Fruit fly (Drosophila melanogaster) whole organism, embryonic: Measurements from ENCODE around the gene Zip88E.

Experiments used
- Atf3 ChIP-seq: fragments of 200-800 bp; sonication (Bioruptor generic); optimal IDR thresholded peaks from 3 replicates; lab custom pipeline; 2016; ENCODE audit warnings: missing biosample characterization, missing genetic modification characterization
- BtbVII ChIP-seq: fragments of 200-800 bp; sonication (Bioruptor generic); optimal IDR thresholded peaks from 3 replicates; lab custom pipeline; 2017; ENCODE audit warnings: missing biosample characterization, mild to moderate bottlenecking, missing genetic modification characterization
- CG10267 ChIP-seq: fragments of 200-800 bp; sonication (Bioruptor generic); optimal IDR thresholded peaks from 2 replicates; lab custom pipeline; 2018; ENCODE audit warnings: missing biosample characterization, mild to moderate bottlenecking, missing genetic modification characterization, moderate library complexity
- CG12104 ChIP-seq: fragments of 200-800 bp; sonication (Bioruptor generic); optimal IDR thresholded peaks from 3 replicates; lab custom pipeline; 2016; ENCODE audit warnings: missing biosample characterization, missing genetic modification characterization
- CG1233 ChIP-seq: fragments of 200-800 bp; sonication (Bioruptor generic); optimal IDR thresholded peaks from 4 replicates; lab custom pipeline; 2018; ENCODE audit warnings: missing biosample characterization, mild to moderate bottlenecking, missing genetic modification characterization
- CG15073 ChIP-seq: fragments of 200-800 bp; sonication (Bioruptor generic); optimal IDR thresholded peaks from 2 replicates; lab custom pipeline; 2016; ENCODE audit warnings: missing biosample characterization, missing genetic modification characterization
- CG1603 ChIP-seq: fragments of 200-800 bp; sonication (Bioruptor generic); optimal IDR thresholded peaks from 2 replicates; lab custom pipeline; 2019; ENCODE audit warnings: missing biosample characterization, mild to moderate bottlenecking, missing genetic modification characterization, moderate library complexity
- CG17385 ChIP-seq: fragments of 200-800 bp; sonication (Bioruptor generic); optimal IDR thresholded peaks from 3 replicates; lab custom pipeline; 2018; ENCODE audit warnings: missing biosample characterization, mild to moderate bottlenecking, missing genetic modification characterization
- CG18619 ChIP-seq: fragments of 200-800 bp; sonication (Bioruptor generic); optimal IDR thresholded peaks from 3 replicates; lab custom pipeline; 2017; ENCODE audit warnings: missing biosample characterization, mild to moderate bottlenecking, missing genetic modification characterization
- CG31388 ChIP-seq: fragments of 200-800 bp; sonication (Bioruptor generic); optimal IDR thresholded peaks from 2 replicates; lab custom pipeline; 2016; ENCODE audit warnings: missing biosample characterization, missing genetic modification characterization
- CG34376 ChIP-seq: fragments of 200-800 bp; sonication (Bioruptor generic); optimal IDR thresholded peaks from 2 replicates; lab custom pipeline; 2018; ENCODE audit warnings: missing biosample characterization, mild to moderate bottlenecking, missing genetic modification characterization
- CG7928 ChIP-seq: fragments of 200-800 bp; sonication (Bioruptor generic); optimal IDR thresholded peaks from 2 replicates; lab custom pipeline; 2017; ENCODE audit warnings: missing biosample characterization, mild to moderate bottlenecking, missing genetic modification characterization
- CHES-1-like ChIP-seq: fragments of 200-800 bp; sonication (Bioruptor generic); optimal IDR thresholded peaks from 2 replicates; lab custom pipeline; 2016; ENCODE audit warnings: missing biosample characterization, missing genetic modification characterization
- D ChIP-seq, 2 experiments: fragments of 200-800 bp in 1 of 2; fragments of >200 bp in 1 of 2; sonication (Bioruptor generic) in 1 of 2; optimal IDR thresholded peaks; 2 replicates in 1 of 2; 3 replicates in 1 of 2; lab custom pipeline; 2017; ENCODE audit warnings: mild to moderate bottlenecking in 1 of 2, missing biosample characterization in 1 of 2, missing genetic modification characterization in 1 of 2, missing genetic modification reagents in 1 of 2
- Dref ChIP-seq: fragments of 200-800 bp; sonication (Bioruptor generic); IDR thresholded peaks from 2 replicates; pipeline ENCODE4 v1.3.6; 2022; ENCODE audit warnings: missing biosample characterization, missing genetic modification characterization
- Fer1 ChIP-seq: fragments of 200-800 bp; sonication (Bioruptor generic); optimal IDR thresholded peaks from 2 replicates; lab custom pipeline; 2017; ENCODE audit warnings: missing biosample characterization, mild to moderate bottlenecking, missing genetic modification characterization
- MTF-1 ChIP-seq: fragments of 200-800 bp; sonication (Bioruptor generic); optimal IDR thresholded peaks from 2 replicates; lab custom pipeline; 2018; ENCODE audit warnings: missing biosample characterization, mild to moderate bottlenecking, missing genetic modification characterization, borderline replicate concordance
- NC2α ChIP-seq: fragments of 200-800 bp; sonication (Bioruptor generic); optimal IDR thresholded peaks from 2 replicates; lab custom pipeline; 2016; ENCODE audit warnings: missing biosample characterization, missing genetic modification characterization
- Neu2 ChIP-seq: fragments of 200-800 bp; sonication (Bioruptor generic); optimal IDR thresholded peaks from 3 replicates; lab custom pipeline; 2016; ENCODE audit warnings: missing biosample characterization, missing genetic modification characterization, borderline replicate concordance
- Nf-YB ChIP-seq: fragments of 200-800 bp; sonication (Bioruptor generic); optimal IDR thresholded peaks from 3 replicates; lab custom pipeline; 2019; ENCODE audit warnings: missing biosample characterization, mild to moderate bottlenecking, missing genetic modification characterization, moderate library complexity
- Opbp ChIP-seq: fragments of 200-800 bp; sonication (Bioruptor generic); IDR thresholded peaks from 3 replicates; pipeline ENCODE4 v1.3.6; 2022; ENCODE audit warnings: missing biosample characterization, missing genetic modification characterization; ENCODE audit not compliant: partially characterized antibody
- Ptx1 ChIP-seq: fragments of 200-800 bp; sonication (Bioruptor generic); IDR thresholded peaks from 2 replicates; pipeline ENCODE4 v1.3.6; 2022; ENCODE audit warnings: missing biosample characterization, missing genetic modification characterization
- Six4 ChIP-seq: fragments of 200-800 bp; sonication (Bioruptor generic); optimal IDR thresholded peaks from 2 replicates; lab custom pipeline; 2016; ENCODE audit warnings: missing biosample characterization, missing genetic modification characterization
- Sry-β ChIP-seq: fragments of 200-800 bp; sonication (Bioruptor generic); optimal IDR thresholded peaks from 2 replicates; lab custom pipeline; 2018; ENCODE audit warnings: missing biosample characterization, mild to moderate bottlenecking, missing genetic modification characterization, moderate library complexity
- Taf1 ChIP-seq: fragments of 200-800 bp; sonication (Bioruptor generic); IDR thresholded peaks from 2 replicates; pipeline ENCODE4 v1.3.6; 2022; ENCODE audit warnings: missing biosample characterization, missing genetic modification characterization
- abd-A ChIP-seq: fragments of 200-800 bp; sonication (Bioruptor generic); optimal IDR thresholded peaks from 3 replicates; lab custom pipeline; 2019; ENCODE audit warnings: missing biosample characterization, mild to moderate bottlenecking, missing genetic modification characterization, moderate library complexity
- ash1 ChIP-seq: fragments of 200-800 bp; sonication (Bioruptor generic); optimal IDR thresholded peaks from 2 replicates; lab custom pipeline; 2018; ENCODE audit warnings: missing biosample characterization, mild to moderate bottlenecking, missing genetic modification characterization
- ato ChIP-seq: fragments of 200-800 bp; sonication (Bioruptor generic); IDR thresholded peaks from 2 replicates; pipeline ENCODE4 v1.3.6; 2022; ENCODE audit warnings: missing biosample characterization, missing genetic modification characterization; ENCODE audit not compliant: partially characterized antibody
- bsh ChIP-seq, 2 experiments: fragments of 200-800 bp; sonication (Bioruptor generic); optimal IDR thresholded peaks; 2 replicates each; lab custom pipeline; 2017 to 2018; ENCODE audit warnings: mild to moderate bottlenecking in 2 of 2, missing biosample characterization in 2 of 2, missing genetic modification characterization in 2 of 2, moderate library complexity in 1 of 2
- cg ChIP-seq: fragments of 200-800 bp; sonication (Bioruptor generic); optimal IDR thresholded peaks from 3 replicates; lab custom pipeline; 2019; ENCODE audit warnings: missing biosample characterization, mild to moderate bottlenecking, missing genetic modification characterization, moderate library complexity
- dpn ChIP-seq, 2 experiments: fragments of 200-800 bp; sonication (Bioruptor generic); optimal IDR thresholded peaks; 3 replicates each; lab custom pipeline; 2016; ENCODE audit warnings: missing biosample characterization in 2 of 2, missing genetic modification characterization in 2 of 2
- eve ChIP-seq, 2 experiments: fragments of >200 bp; optimal IDR thresholded peaks; 2 replicates each; lab custom pipeline; 2017; ENCODE audit warnings: missing biosample characterization in 2 of 2, missing genetic modification characterization in 2 of 2
- exex ChIP-seq: fragments of 200-800 bp; sonication (Bioruptor generic); optimal IDR thresholded peaks from 4 replicates; lab custom pipeline; 2018; ENCODE audit warnings: missing biosample characterization, mild to moderate bottlenecking, missing genetic modification characterization, moderate library complexity
- fu2 ChIP-seq: fragments of 200-800 bp; sonication (Bioruptor generic); optimal IDR thresholded peaks from 2 replicates; lab custom pipeline; 2016; ENCODE audit warnings: missing biosample characterization, missing genetic modification characterization
- gem ChIP-seq: fragments of 200-800 bp; sonication (Bioruptor generic); optimal IDR thresholded peaks from 2 replicates; lab custom pipeline; 2019; ENCODE audit warnings: missing biosample characterization, mild to moderate bottlenecking, missing genetic modification characterization, moderate library complexity
- gro ChIP-seq: fragments of 200-800 bp; sonication (Bioruptor generic); optimal IDR thresholded peaks from 2 replicates; lab custom pipeline; 2016; ENCODE audit warnings: missing biosample characterization, missing genetic modification characterization
- hb ChIP-seq: fragments of 200-800 bp; sonication (Bioruptor generic); IDR thresholded peaks from 3 replicates; pipeline ENCODE4 v1.3.6; 2022; ENCODE audit warnings: missing biosample characterization, missing genetic modification characterization; ENCODE audit not compliant: partially characterized antibody
- ken ChIP-seq: fragments of 200-800 bp; sonication (Bioruptor generic); IDR thresholded peaks from 3 replicates; pipeline ENCODE4 v1.3.6; 2022; ENCODE audit warnings: missing biosample characterization, missing genetic modification characterization
- nerfin-2 ChIP-seq: fragments of 200-800 bp; sonication (Bioruptor generic); IDR thresholded peaks from 2 replicates; pipeline ENCODE4 v1.3.6; 2022; ENCODE audit warnings: missing biosample characterization, missing genetic modification characterization; ENCODE audit not compliant: partially characterized antibody
- nmo ChIP-seq: fragments of 200-800 bp; sonication (Bioruptor generic); optimal IDR thresholded peaks from 2 replicates; lab custom pipeline; 2018; ENCODE audit warnings: missing biosample characterization, mild to moderate bottlenecking, missing genetic modification characterization, moderate library complexity
- pho ChIP-seq: fragments of 200-800 bp; sonication (Bioruptor generic); optimal IDR thresholded peaks from 2 replicates; lab custom pipeline; 2016; ENCODE audit warnings: missing biosample characterization, missing genetic modification characterization
- phol ChIP-seq: fragments of 200-800 bp; sonication (Bioruptor generic); optimal IDR thresholded peaks from 3 replicates; lab custom pipeline; 2018; ENCODE audit warnings: missing biosample characterization, mild to moderate bottlenecking, missing genetic modification characterization, moderate library complexity
- pros ChIP-seq: fragments of 200-800 bp; sonication (Bioruptor generic); optimal IDR thresholded peaks from 3 replicates; lab custom pipeline; 2019; ENCODE audit warnings: missing biosample characterization, mild to moderate bottlenecking, missing genetic modification characterization, moderate library complexity
- sd ChIP-seq: fragments of 200-800 bp; sonication (Bioruptor generic); optimal IDR thresholded peaks from 3 replicates; lab custom pipeline; 2018; ENCODE audit warnings: missing biosample characterization, mild to moderate bottlenecking, missing genetic modification characterization, moderate library complexity
- sima ChIP-seq: fragments of 200-800 bp; sonication (Bioruptor generic); optimal IDR thresholded peaks from 2 replicates; lab custom pipeline; 2016; ENCODE audit warnings: missing biosample characterization, missing genetic modification characterization
- toy ChIP-seq: fragments of 200-800 bp; sonication (Bioruptor generic); IDR thresholded peaks from 2 replicates; pipeline ENCODE4 v1.3.6; 2022; ENCODE audit warnings: missing biosample characterization, missing genetic modification characterization
- zen2 ChIP-seq: fragments of 200-800 bp; sonication (Bioruptor generic); IDR thresholded peaks from 3 replicates; pipeline ENCODE4 v1.3.6; 2022; ENCODE audit warnings: missing biosample characterization, missing genetic modification characterization; ENCODE audit not compliant: partially characterized antibody

Gene Zip88E

DNA sequence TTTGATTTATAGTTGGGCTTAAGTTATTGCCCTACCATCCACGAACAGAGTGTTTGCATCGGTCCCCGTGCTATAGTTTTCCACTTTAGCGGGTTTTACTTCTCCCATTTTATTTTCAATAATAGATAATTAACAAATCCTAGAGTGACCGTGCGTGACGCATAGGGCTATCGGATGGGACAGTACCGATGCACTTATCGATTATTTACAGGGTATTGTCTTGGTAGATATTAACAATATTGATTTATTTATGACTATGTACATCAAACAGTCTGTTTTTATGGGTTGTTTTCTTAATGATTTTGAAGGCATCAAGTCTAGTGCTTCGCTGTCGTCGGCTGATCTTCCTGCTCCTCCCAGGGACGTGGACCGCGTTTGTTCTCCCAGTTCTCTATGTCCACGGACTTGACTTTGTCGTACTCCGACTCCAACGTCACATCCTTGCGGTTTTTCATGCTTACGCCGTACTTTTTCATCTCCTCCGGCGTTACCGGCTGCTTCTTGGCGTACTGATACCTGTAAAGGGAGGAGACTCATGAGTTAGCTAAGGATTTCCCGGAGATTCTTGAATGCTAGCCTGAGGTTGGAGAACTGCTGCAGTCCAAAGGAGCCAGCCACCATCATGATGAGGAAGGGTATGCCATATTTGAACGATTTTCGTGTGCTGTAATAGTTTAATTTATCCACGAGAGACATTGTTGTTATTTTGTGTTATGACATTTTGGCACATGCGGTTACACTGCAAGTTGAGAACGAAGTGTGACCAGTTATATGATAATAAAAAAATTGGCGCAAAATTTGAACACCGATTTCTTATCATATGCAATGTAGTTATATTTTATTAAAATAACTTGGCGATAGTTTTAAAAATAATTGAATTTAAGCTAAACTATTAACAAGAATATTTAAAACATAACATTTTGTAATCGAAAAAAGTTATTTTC lies 9.7 kb downstream of the Zip88E start, which contains the start of the genes MRG15 and Tm1 (continued):
- TF ChIP-seq CG12104 (no peak), MTF-1 (GFP tag; lab: Kevin White, UChicago) (no peak), CG1233 (GFP tag; lab: Kevin White, UChicago) (no peak), CG10267 (tag; lab: Kevin White, UChicago) (no peak), sima (GFP tag; lab: Kevin White, UChicago) (no peak), nerfin-2 (GFP tag; lab: Robert Waterston, UW) (peak; percentile 67), nmo (peak; percentile 9), cg (GFP tag; lab: Kevin White, UChicago) (no peak), Dref (peak; percentile 77), ato (GFP tag; lab: Robert Waterston, UW) (peak; percentile 56), abd-A (no peak), dpn (GFP tag; optimal IDR thresholded peaks at IDR 0.05; lab: Kevin White, UChicago) (peak; percentile 0 to 22), sd (tag; lab: Kevin White, UChicago) (no peak), zen2 (GFP tag; lab: Robert Waterston, UW) (peak; percentile 63; the same call in 1 of the 3 replicates), Fer1 (GFP tag; lab: Kevin White, UChicago) (peak; percentile 2), bsh (GFP tag; optimal IDR thresholded peaks at IDR 0.05; lab: Kevin White, UChicago) (no peak), pros (GFP tag; lab: Kevin White, UChicago) (no peak), pho (GFP tag; lab: Kevin White, UChicago) (no peak), Ptx1 (GFP tag; lab: Robert Waterston, UW) (no peak), exex (peak; percentile 45), NC2α (GFP tag; lab: Kevin White, UChicago) (no peak), Atf3 (GFP tag; lab: Kevin White, UChicago) (no peak), ken (GFP tag; lab: Robert Waterston, UW) (no peak), gem (tag; lab: Kevin White, UChicago) (no peak), toy (GFP tag; lab: Robert Waterston, UW) (no peak), Nf-YB (GFP tag; lab: Kevin White, UChicago) (no peak), ash1 (GFP tag; lab: Kevin White, UChicago) (no peak), phol (tag; lab: Kevin White, UChicago) (peak; percentile 45), CG15073 (GFP tag; lab: Kevin White, UChicago) (no peak), Six4 (no peak), D (optimal IDR thresholded peaks at IDR 0.05; lab: Kevin White, UChicago) (no peak), D (GFP tag; optimal IDR thresholded peaks at IDR 0.05; lab: Kevin White, UChicago) (no peak), CG1603 (tag; lab: Kevin White, UChicago) (peak; percentile 55), eve (GFP tag; optimal IDR thresholded peaks at IDR 0.05; lab: Kevin White, UChicago) (no peak), CG7928 (GFP tag; lab: Kevin White, UChicago) (no peak), Neu2 (no peak), CG17385 (GFP tag; lab: Kevin White, UChicago) (no peak), Opbp (peak; percentile 72; the same call in 2 of the 3 replicates), Taf1 (GFP tag; lab: Robert Waterston, UW) (no peak), CHES-1-like (GFP tag; lab: Kevin White, UChicago) (no peak), CG18619 (GFP tag; lab: Kevin White, UChicago) (no peak), CG31388 (GFP tag; lab: Kevin White, UChicago) (no peak), gro (no peak), CG34376 (GFP tag; lab: Kevin White, UChicago) (no peak), Sry-β (GFP tag; lab: Kevin White, UChicago) (no peak), BtbVII (GFP tag; lab: Kevin White, UChicago) (no peak), hb (GFP tag; lab: Robert Waterston, UW) (no peak), fu2 (GFP tag; lab: Kevin White, UChicago) (no peak)
